Worm (Caenorhabditis elegans) whole organism, dauer: ENCODE measurements around the gene argk-1.

Source experiments
- unc-62 ChIP-seq: sonication (generic microtip); optimal IDR thresholded peaks from 2 replicates; lab custom pipeline; 2017; ENCODE audit warnings: missing biosample characterization, missing genetic modification reagents, missing genetic modification characterization

The argk-1 gene

ce11 chrV:16103594-16103993, at the start of gene argk-1:
TSS of gene argk-1 (plus strand) at chrV:16103894.
- TF ChIP-seq unc-62, result no peak

ce11 chrV:16055031-16055430, 48.7 kb upstream of the argk-1 start, which contains the start of gene F14H3.4:
TSS of gene F14H3.4 (minus strand) at chrV:16055072.
- no peak for TF ChIP-seq unc-62

ce11 chrV:16057010-16057463, 46.7 kb upstream of the argk-1 start, which contains the start of gene F14H3.5:
TSS of gene F14H3.5 (minus strand) at chrV:16057060.
- TF ChIP-seq unc-62, result no peak

DNA sequence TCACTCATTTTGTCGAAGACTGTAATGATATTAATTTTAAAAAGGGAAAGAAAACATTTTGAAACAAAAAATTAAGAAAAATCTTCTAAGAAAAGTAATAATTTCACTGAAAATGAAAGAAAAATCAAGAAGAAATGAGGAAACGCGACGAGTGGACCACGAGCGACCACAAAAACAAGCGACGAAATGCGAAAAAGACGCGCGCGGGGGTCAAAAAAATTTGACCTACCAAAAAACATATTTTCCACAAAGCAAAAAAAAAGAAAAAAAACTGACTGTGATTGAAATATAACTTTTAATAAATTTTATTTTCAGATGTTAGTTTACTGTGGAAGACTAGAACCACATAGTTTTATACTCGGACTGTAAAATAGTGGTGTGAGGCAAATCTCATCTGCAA, 44.8 kb upstream of the argk-1 start, which contains the start of gene F14H3.6:
F14H3.6 (minus strand) TSS at position 22 of the 400 bp plus-strand sequence.
- TF ChIP-seq unc-62, result no peak

DNA sequence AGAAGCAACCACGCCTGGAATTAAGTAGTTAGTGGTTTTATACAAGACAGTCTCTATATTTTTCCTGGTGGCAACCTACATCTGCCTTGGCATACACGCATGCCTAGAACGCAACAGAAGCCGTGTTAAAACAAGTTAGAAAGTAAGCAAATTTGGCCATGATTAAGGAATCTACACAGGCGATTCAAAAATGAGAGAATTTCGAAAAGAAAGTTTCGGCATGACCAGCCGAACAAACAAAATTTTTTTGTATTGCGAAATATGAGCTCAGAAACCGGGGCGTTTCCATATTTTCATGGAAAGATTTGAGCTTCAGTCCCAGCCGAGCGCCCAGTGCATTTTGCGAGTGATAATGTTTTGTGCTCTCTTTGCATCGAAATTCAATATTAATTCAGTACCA, 43.6 kb upstream of the argk-1 start, which contains the start of gene F14H3.15:
F14H3.15 (minus strand) TSS at position 101 of the 400 bp plus-strand sequence.
- TF ChIP-seq unc-62, result no peak

- no peak for TF ChIP-seq unc-62
Observed at ce11 chrV:16061993-16062392, 41.7 kb upstream of the argk-1 start, which contains the start of gene fbxa-100. TSS of gene fbxa-100 (minus strand) at chrV:16062093.

DNA sequence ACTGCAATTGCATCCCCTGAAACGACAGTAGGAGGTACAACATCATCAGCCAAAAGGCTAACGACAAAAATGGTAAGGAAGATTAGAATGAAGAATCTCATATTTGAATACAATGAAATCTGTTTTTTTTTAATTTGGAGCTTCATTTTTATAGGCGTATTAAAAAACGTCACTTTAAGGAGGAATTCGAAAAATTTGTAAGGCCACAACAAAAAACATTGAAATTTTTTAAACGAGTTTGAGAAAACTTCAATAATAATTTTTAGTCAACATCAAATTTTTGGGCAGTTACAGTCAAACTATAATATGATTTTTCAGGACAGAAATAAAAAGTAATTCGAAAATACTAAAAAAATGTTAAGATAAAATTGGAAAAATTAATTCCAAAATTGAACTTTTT, 40.9 kb upstream of the argk-1 start, which contains the start of gene F14H3.14:
F14H3.14 (minus strand) TSS at position 101 of the 400 bp plus-strand sequence.
- no peak for TF ChIP-seq unc-62

- TF ChIP-seq unc-62, result no peak
Observed at ce11 chrV:16068938-16069337, 34.8 kb upstream of the argk-1 start, which contains the start of gene cyp-35D1. TSS of gene cyp-35D1 (plus strand) at chrV:16069238.

DNA sequence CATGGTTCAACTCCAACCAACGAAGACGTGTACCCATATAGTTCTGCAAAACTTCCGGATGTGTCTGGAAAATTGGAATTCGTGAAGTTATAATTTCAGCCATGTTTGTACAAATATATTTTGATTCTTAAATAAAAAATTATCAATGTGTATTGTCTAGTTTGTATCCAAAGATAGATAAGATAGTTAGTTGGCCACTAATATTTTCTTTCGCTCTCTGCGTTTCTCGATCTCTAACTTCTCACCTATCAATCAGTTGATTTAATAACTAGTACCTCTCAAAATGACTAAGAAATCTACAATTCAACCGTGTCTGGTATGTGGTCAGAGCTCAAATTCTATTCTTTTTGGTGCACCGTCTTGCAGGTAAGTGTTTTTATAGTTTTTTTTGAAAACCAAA, 32.5 kb upstream of the argk-1 start, which contains the start of gene nhr-176:
nhr-176 (plus strand) TSS at position 159 of the 400 bp plus-strand sequence.
- TF ChIP-seq unc-62, result no peak

DNA sequence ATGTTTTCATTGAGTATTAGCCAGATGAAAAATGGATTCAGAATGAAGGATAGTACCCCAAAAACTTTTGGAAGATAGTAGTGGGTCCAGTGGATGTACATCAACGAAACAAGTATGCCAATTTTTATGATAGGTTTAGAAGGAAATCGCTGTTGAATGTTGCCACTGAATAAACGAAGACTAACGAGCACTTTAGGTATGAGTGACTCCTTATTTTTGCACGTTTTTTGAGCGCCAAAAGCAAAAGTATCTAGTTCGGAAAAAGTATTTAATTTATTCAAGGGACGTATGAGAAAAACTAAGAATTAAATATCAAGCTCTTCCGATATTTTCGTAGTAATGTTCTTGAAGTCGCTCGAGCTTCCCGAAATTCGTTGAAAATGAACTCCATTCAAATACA, 29.8 kb upstream of the argk-1 start, which contains the start of gene srj-10:
srj-10 (minus strand) TSS at position 101 of the 400 bp plus-strand sequence.
- no peak for TF ChIP-seq unc-62

ce11 chrV:16075250-16075709, 28.4 kb upstream of the argk-1 start, which contains the start of the genes F14H3.12 and srj-29:
TSS of gene F14H3.12 (minus strand) at chrV:16075323.
TSS of gene srj-29 (plus strand) at chrV:16075659.
- no peak for TF ChIP-seq unc-62

DNA sequence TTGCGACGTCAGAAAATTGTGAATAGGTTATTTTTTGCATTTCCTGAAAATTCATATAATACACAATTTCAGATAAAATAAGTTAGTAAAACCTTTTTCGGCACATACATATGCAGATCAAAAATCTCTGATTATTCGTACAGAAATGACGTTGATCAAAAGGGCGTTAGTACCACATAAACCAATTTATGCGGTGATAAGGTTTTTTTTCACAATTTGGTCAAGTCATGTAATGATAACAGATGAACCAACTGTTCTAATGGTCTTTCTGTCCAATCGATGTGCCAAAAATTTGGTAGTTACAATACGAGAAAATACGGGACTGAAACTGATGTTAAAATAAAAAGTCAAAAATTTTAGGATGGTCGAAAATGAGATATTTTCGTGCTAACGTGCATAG, 23.7 kb upstream of the argk-1 start:
- no peak for TF ChIP-seq unc-62

ce11 chrV:16080678-16081077, 23.0 kb upstream of the argk-1 start:
- no peak for TF ChIP-seq unc-62

DNA sequence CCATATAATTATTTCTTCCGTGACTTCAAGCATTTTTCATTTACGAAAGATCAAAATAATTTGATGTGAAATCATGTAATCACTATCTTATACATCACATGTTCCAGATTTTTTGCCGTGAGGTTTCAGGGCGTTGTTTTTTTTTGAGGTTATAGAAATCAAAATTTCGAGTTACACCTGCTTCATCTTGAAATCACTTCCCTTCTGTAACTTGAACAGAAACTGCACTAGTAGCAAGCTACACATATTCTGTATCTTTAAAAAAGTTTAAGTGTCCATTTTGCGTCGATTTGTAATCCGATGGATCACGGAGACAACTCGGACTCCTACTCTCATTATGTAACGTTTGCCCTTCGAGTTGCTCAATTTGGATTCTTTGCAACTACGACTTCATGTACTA, 13.0 kb upstream of the argk-1 start, which contains the start of gene F22B8.3:
F22B8.3 (plus strand) TSS at position 301 of the 400 bp plus-strand sequence.
- no peak for TF ChIP-seq unc-62

- no peak for TF ChIP-seq unc-62
Observed at ce11 chrV:16094284-16094683, 9.4 kb upstream of the argk-1 start, which contains the start of gene F22B8.7. TSS of gene F22B8.7 (plus strand) at chrV:16094584.

ce11 chrV:16094862-16095261, 8.8 kb upstream of the argk-1 start:
- TF ChIP-seq unc-62, result no peak

ce11 chrV:16099441-16099840, 4.3 kb upstream of the argk-1 start, which contains the start of gene str-7:
TSS of gene str-7 (minus strand) at chrV:16099541.
- no peak for TF ChIP-seq unc-62
